Worm (Caenorhabditis elegans): ENCODE data around the gene sek-5.

- TF ChIP-seq W03F9.2 (tag; optimal IDR thresholded peaks at IDR 0.05) (no peak), dao-5 (tag; optimal IDR thresholded peaks at IDR 0.05) (peak; percentile 17), him-1 (tag; optimal IDR thresholded peaks at IDR 0.05) (no peak)
Observed at ce11 chrX:5354022-5354876, 23.2 kb upstream of the sek-5 start, which contains the start of gene pfn-2.
